Fruit fly (Drosophila melanogaster): Measurements from ENCODE around the gene CG10584.

CG10584 gene

DNA sequence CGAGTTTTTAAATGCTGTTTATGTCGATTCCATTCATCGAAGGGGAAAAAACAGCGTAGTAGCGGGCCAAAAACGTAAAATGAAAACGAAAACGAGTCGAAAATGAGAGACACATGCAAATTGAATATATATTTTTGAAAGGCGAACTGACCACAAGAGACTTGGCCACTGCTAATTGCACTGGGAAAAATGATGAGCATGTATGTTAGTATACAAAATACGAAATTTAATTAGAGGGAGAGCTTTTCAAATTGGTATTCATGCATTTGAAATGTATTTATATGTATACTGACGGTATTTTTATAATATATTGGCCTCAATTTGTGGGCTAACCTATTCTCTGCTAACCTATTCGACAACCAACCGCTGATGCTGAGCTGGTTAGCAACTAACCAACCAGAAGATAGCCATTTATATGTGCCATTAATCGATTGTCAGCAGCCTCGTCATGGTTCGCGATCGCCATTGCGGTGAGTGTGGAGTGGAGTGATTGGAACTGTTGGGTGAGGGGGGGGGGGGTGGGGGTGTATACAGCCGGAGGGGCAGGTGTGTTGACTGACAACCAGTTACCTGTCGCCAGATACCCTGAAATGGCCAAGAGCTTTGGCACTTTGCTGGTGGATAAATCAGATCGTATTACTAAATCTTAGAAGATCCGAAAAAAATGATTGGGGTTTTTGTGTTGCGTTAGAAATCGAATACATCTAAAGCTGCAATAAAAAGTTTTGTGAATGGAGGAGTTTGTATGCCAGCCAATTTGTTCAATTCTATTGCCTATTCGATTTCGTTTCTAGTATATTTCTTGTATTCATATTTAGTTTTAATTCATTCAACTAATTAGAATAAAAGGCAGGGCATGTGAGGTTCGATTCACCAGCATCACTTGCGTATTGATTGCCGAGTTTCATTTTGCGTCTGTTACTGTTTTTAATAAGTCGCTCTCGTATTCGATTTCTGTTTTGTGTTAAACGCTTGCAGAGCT lies 11.1 kb upstream of the CG10584 start:
- TF ChIP-seq CG17801 (GFP tag; optimal IDR thresholded peaks at IDR 0.05; ENCODE audit: partially characterized antibody): no peak

DNA sequence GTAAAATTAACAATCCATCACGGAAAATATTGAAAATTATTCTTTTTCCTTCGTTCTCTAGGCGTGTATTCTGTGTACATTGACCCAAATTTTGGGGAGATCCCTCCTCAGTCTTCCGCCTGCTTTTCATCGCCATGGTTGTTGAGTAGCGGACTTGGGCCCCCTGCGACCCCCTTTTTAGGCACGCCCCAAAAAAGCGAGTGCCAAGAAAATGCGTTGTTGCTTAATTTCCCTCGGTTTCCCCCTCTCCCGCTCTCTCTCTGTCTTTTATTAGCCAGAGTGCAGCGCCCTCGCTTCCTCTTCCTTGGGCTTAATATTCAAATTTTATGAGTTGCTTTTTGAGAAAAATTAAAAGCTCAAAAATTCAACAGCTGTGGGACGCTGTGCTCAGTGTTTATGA lies 9.7 kb upstream of the CG10584 start:
- TF ChIP-seq CG17801 (GFP tag; optimal IDR thresholded peaks at IDR 0.05; ENCODE audit: partially characterized antibody): no peak

DNA sequence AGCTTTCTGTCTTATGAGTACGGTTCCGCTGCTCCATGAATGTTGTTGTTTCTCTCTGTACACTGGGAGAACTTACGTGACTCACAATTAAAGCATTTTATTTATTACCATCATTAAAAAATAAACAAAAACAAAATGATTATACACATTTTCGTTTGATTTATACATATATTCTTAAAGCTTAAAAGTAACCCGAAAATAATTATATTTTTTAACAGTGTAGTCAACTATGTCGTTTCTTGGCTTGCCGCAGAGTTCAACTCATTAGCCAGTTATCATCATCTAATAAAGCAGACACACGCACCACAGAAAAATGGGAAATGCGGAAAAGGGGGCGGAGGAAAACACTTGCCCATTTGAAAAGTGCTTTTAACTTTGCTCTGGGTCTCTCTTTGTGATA lies 6.2 kb upstream of the CG10584 start:
- peak; percentile 78 for TF ChIP-seq CG17801 (GFP tag; optimal IDR thresholded peaks at IDR 0.05; ENCODE audit: partially characterized antibody)

DNA sequence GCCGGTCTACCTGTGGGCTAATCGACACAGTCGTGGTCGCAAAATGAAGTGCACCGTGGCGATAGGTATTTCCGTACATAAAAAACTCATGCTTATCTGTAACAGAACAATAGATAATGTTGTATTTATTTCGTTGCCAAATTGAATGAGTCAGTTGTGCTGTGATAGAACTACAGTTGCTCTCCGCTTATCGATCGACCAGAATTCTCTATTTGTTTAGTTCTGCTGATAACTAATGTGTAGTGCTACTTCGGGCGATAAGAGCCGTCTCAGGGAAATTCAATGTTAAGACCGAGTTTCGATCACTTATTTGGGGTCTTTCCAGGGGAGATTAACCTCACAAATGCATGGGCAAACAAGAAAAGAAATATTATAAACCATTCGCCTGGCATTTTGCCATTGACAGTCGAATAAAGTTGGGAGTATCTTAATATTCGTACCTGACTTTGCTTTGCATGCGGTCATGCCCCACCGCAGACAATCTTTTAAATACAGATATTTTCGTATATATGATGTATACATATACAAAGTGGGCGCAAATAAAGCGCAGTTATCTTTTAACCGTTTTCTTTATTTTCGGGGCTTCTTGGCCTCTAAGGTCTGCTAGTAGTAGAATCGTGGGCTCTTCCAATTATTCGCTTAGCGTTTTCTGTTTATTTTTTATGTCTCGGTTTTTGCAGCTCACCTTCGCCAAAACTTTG lies 5.2 kb upstream of the CG10584 start:
- no peak for TF ChIP-seq CG17801 (GFP tag; optimal IDR thresholded peaks at IDR 0.05; ENCODE audit: partially characterized antibody)

DNA sequence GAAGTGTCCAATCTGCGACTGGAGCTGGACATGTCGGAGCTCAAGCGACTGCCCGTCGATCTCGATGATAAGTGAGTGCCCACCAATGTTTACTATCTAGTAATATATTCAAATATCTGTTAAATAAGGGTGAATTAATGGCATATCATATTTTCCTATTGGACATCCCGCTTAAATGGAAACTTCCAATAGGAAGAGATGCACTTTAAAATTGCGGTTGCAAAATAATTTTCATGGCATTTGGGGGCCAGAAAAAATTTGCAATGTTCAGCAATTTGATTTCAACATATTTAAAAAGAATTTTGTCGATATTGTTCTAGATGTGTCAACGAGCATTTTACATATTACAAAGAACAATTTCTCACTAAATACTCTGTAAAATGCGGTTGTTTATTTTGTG lies 4.1 kb upstream of the CG10584 start:
- TF ChIP-seq CG17801 (GFP tag; optimal IDR thresholded peaks at IDR 0.05; ENCODE audit: partially characterized antibody): no peak

DNA sequence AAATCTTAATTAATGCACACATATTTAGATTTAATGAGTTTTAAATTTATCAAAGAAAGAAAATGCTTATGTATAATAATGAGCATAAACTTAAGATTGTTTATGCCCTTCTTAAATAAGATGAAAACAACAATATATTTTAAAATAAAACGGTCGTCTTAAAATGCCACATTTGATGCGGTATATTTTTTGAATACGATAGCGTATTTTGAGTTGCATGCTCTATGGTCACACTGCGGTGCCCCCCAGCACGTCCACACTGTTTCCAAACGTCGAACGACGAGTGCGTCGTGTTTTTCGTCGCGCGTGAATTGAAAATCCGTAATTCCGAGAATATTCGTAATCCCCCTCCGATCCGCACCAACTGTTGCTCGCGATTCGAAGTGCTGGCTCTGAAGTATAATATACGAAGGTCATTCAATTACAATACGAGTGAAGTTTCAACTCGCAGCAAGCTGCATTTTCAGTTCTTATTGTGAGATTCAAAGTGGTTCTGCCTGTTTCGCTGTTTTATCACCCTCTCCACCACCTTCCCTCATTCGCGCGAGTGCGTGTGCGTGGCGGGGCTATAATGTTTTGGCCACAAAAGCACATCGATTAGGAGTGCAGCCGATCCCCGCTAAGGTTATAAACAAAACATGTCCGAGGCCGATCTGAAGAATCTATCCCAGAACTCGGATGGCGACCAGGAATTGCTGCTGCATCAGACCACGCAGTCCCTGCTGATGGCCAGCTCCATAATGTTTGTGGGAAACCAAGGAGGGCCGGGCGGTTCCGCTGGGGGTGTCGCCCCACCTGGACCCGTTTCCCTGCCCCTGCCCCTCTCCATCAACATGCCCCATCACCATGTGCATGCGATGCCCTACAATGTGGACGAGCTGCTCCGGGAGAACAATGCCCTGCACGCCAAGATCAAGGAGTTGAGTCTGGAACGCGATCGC lies 3.4 kb upstream of the CG10584 start, which contains the start of gene siz:
siz (plus strand) TSS at position 255 of the 941 bp plus-strand sequence.
- peak; percentile 70 for TF ChIP-seq CG17801 (GFP tag; optimal IDR thresholded peaks at IDR 0.05; ENCODE audit: partially characterized antibody)

DNA sequence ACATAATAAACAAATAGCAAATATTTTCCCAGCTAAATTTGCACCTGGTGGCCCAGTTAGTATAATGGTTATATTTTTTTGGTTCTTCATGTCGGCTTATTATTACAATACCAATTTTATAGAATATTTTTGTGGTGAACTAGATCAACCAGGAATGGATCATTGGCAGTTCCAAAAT lies 2.8 kb upstream of the CG10584 start, which contains the start of gene CG10581:
CG10581 (minus strand) TSS at position 101 of the 178 bp plus-strand sequence.
- TF ChIP-seq CG17801 (GFP tag; optimal IDR thresholded peaks at IDR 0.05; ENCODE audit: partially characterized antibody): no peak

DNA sequence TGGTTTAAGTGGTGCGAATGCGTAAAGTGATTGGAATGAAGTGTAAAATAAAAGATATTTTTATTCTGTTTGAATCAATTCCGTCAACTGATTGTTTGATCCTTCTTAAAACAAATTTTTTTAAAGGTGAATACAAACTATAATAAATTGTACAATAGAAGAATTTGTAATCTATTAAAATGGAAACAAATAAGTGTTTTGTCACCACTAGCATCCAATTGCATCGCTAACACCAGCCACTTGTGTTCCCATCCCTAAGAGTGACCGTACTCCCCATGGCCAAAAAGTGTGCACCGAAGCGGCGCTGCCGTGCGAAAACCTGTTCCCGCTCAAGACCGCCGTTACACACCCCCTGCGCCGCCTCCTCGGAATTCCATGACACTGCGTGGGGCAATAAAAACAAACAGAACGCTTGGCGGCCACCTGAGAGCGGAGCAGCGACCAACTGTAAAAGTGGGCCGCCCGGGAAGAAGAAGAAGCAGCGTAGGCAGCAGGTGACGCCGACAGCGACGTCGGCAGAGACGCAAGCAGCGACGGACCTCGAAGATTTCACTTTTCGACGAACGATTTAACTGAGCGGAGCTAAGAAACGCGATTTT lies 3.4 kb downstream of the CG10584 start, which contains the start of gene Pdss2:
Pdss2 (plus strand) TSS at position 259 of the 599 bp plus-strand sequence.
- TF ChIP-seq CG17801 (GFP tag; optimal IDR thresholded peaks at IDR 0.05; ENCODE audit: partially characterized antibody): peak; percentile 27

DNA sequence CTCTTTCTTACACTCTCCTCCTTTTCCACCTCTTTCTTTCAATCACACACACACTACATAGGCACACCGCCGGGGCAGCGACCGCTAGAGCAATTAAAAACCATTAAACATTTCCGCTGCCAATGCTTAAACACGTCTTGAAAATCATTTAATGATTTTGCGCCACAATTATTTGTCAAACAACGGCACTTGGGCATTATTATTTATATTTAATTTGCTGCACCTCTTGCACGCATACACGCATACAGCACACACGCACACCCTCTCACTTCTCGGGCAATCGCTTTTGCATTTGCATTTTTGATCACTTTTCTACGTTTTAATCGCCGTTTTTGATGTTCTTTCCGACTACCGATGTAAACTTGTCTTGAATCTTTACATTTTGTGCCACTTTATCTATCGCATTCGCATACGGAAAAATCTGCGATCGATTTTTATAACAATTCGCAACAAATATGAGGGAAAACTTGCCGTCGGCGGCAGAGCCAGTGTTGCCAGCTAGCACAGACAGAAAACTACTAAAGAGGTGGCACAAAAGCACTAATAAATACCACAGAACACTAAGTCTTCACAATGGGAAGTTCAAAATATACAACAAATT lies 4.1 kb downstream of the CG10584 start, which contains the start of gene skd:
skd (minus strand) TSS at position 518 of the 601 bp plus-strand sequence.
- TF ChIP-seq CG17801 (GFP tag; optimal IDR thresholded peaks at IDR 0.05; ENCODE audit: partially characterized antibody): no peak

DNA sequence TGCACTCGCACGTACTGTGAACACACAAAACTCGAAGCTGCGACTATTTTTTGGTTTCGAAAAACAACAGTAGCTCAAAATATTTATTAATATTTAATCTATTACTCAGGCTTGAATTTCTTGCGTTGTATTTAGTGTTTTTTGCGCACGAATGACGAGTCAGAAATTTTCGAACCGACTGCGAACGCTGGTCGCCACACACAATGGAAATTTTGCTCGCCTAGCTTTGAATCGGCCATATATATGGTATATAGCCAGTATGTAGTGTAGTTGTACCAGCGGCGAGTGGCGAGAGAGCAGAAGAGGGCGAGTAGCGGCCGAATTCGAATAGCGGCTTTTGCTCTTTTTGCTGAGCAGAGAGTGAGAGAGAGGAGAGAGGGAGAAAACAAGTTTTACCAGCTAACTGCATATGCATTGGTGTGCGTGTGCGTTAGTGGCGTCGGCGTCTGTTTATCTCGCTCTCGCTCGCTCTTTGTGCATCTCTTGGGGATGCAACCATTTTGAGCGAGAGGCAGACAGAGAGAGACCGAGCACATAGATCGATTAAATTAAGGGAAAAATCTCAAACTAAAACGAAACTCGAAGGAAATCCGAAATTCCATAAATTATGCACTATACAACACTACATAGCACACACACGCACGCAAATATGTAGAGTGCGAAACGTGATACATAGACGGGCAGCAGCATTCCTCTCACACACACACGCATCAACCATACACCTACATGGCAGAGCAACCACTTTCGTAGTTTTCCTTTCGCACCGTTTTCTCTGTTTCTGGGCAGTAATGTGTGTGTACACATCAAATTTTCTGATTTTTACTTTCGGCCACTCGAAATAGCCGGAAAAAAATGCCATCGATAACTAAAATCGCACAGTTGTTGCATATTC lies 4.9 kb downstream of the CG10584 start:
- peak; percentile 25 for TF ChIP-seq CG17801 (GFP tag; optimal IDR thresholded peaks at IDR 0.05; ENCODE audit: partially characterized antibody)

DNA sequence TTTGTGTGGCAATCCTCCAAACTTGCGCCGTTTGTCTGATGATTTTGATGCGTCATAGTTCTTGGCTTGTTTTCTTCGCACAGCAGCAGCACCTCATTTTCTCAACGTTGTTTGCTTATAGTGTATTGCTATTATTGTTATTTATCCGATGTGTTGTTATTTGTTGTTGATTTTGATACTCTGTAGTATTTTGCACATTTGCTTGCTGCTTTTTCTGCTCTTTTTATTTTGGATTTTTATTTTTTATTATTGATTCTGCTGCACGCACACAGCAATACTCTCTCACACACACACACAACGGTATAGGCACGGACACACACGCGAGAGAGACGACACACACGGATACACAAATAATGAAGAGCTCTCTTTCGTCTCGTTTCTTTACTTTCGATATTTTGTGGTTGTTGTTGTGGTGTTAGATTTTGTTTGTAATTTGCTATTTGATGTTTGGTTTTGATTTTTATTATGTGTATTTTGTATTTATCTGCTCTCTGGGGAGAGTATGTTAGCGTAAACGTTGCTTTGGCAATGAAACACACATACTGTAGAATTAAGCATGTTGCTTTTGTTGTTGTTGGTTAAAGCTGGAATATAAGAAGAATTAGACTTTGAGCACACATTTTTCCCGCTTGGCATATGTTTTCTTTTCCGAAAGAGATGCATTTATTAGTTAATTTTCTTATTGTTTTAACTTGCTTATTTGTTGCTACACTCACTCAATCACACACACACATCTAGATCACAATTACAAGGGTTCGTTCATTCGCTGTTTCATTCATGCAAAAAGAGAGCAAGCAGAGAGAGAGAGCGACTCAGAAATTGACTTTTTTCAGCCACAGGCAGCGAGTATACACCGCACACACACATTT lies 6.0 kb downstream of the CG10584 start:
- peak; percentile 63 for TF ChIP-seq CG17801 (GFP tag; optimal IDR thresholded peaks at IDR 0.05; ENCODE audit: partially characterized antibody)

DNA sequence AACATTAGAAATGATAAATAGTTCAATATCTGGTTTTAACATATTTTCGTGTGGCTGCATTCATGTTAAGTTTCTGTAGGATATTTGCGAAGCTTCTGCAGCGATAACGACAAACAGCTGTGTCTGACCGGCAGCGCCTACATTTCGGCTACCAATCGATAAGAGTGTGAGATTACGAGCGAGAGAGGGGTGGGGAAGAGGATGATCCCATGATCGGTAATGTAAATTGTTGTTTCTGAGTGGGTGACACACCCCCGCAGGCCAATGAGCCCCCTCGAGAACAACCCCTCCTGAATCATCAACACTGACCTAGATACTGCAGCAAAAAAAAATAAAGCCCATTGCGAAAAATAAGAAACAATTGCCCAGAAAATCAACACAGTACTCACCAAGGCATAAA lies 6.6 kb downstream of the CG10584 start:
- TF ChIP-seq CG17801 (GFP tag; optimal IDR thresholded peaks at IDR 0.05; ENCODE audit: partially characterized antibody): no peak

Data from ovary, adult (tissue).